Fruit fly (Drosophila melanogaster) whole organism, embryonic: ENCODE results near the gene CG42494.
A peak's percentile ranks its signal among the peaks of the same experiment; 100 is the strongest.

Source experiments
- Atf3 ChIP-seq: fragments of 200-800 bp; sonication (Bioruptor generic); optimal IDR thresholded peaks from 3 replicates; lab custom pipeline; 2016; ENCODE audit warnings: missing biosample characterization, missing genetic modification characterization
- Awh ChIP-seq: fragments of 200-800 bp; sonication (Bioruptor generic); IDR thresholded peaks from 2 replicates; pipeline ENCODE4, ENCODE4 v1.3.6; 2022; ENCODE audit warnings: missing biosample characterization, missing genetic modification characterization
- B-H1 ChIP-seq: fragments of 200-800 bp; sonication (Bioruptor generic); IDR thresholded peaks from 3 replicates; pipeline ENCODE4 v1.3.6; 2022; ENCODE audit warnings: missing biosample characterization, missing genetic modification characterization
- Bdp1 ChIP-seq: fragments of 200-800 bp; sonication (Bioruptor generic); optimal IDR thresholded peaks from 3 replicates; lab custom pipeline; 2016; ENCODE audit warnings: missing biosample characterization, missing genetic modification characterization
- CG11504 ChIP-seq: fragments of 200-800 bp; sonication (Bioruptor generic); optimal IDR thresholded peaks from 3 replicates; lab custom pipeline; 2019; ENCODE audit warnings: missing biosample characterization, mild to moderate bottlenecking, missing genetic modification characterization, moderate library complexity
- CG1233 ChIP-seq: fragments of 200-800 bp; sonication (Bioruptor generic); optimal IDR thresholded peaks from 4 replicates; lab custom pipeline; 2018; ENCODE audit warnings: missing biosample characterization, mild to moderate bottlenecking, missing genetic modification characterization
- CG13894 ChIP-seq: fragments of 200-800 bp; sonication (Bioruptor generic); optimal IDR thresholded peaks from 3 replicates; lab custom pipeline; 2018; ENCODE audit warnings: missing biosample characterization, mild to moderate bottlenecking, missing genetic modification characterization, moderate library complexity
- CG15269 ChIP-seq: fragments of 200-800 bp; sonication (Bioruptor generic); optimal IDR thresholded peaks from 2 replicates; lab custom pipeline; 2018; ENCODE audit warnings: missing biosample characterization, mild to moderate bottlenecking, missing genetic modification characterization, moderate library complexity
- CG16813 ChIP-seq: fragments of 200-800 bp; sonication (Bioruptor generic); IDR thresholded peaks from 3 replicates; pipeline ENCODE4 v1.3.6; 2022; ENCODE audit warnings: missing biosample characterization, missing genetic modification characterization; ENCODE audit not compliant: partially characterized antibody
- CG17802 ChIP-seq: fragments of 200-800 bp; sonication (Bioruptor generic); optimal IDR thresholded peaks from 2 replicates; lab custom pipeline; 2018; ENCODE audit warnings: missing biosample characterization, mild to moderate bottlenecking, missing genetic modification characterization, moderate library complexity
- CG1792 ChIP-seq: fragments of 200-800 bp; sonication (Bioruptor generic); optimal IDR thresholded peaks from 2 replicates; lab custom pipeline; 2016; ENCODE audit warnings: missing biosample characterization, missing genetic modification characterization
- CG34422 ChIP-seq: fragments of 200-800 bp; sonication (Bioruptor generic); IDR thresholded peaks from 3 replicates; pipeline ENCODE4 v1.3.6; 2022; ENCODE audit warnings: missing biosample characterization, missing genetic modification characterization
- CG3726 ChIP-seq: fragments of 200-800 bp; sonication (Bioruptor generic); IDR thresholded peaks from 3 replicates; pipeline ENCODE4, ENCODE4 v1.3.6; 2022; ENCODE audit warnings: missing biosample characterization, missing genetic modification characterization
- CG42726 ChIP-seq: fragments of 200-800 bp; sonication (Bioruptor generic); IDR thresholded peaks from 2 replicates; pipeline ENCODE4 v1.3.6; 2022; ENCODE audit warnings: missing biosample characterization, missing genetic modification characterization; ENCODE audit not compliant: partially characterized antibody
- CG4730 ChIP-seq: fragments of 200-800 bp; sonication (Bioruptor generic); IDR thresholded peaks from 2 replicates; pipeline ENCODE4 v1.3.6; 2022; ENCODE audit warnings: missing biosample characterization, missing genetic modification characterization
- CG6254 ChIP-seq: fragments of 200-800 bp; sonication (Bioruptor generic); optimal IDR thresholded peaks from 3 replicates; lab custom pipeline; 2017; ENCODE audit warnings: mild to moderate bottlenecking, missing biosample characterization, missing genetic modification reagents, missing genetic modification characterization
- CG6813 ChIP-seq: fragments of 200-800 bp; sonication (Bioruptor generic); optimal IDR thresholded peaks from 2 replicates; lab custom pipeline; 2017; ENCODE audit warnings: missing biosample characterization, missing genetic modification characterization, mild to moderate bottlenecking, moderate library complexity, missing genetic modification reagents
- CG7357 ChIP-seq: fragments of 200-800 bp; sonication (Bioruptor generic); IDR thresholded peaks from 3 replicates; pipeline ENCODE4 v1.3.6; 2022; ENCODE audit warnings: missing biosample characterization, missing genetic modification characterization
- CG7963 ChIP-seq: fragments of 200-800 bp; sonication (Bioruptor generic); IDR thresholded peaks from 3 replicates; pipeline ENCODE4 v1.3.6; 2022; ENCODE audit warnings: missing biosample characterization, missing genetic modification characterization; ENCODE audit not compliant: partially characterized antibody
- CG8478 ChIP-seq: fragments of >200 bp; optimal IDR thresholded peaks from 2 replicates; lab custom pipeline; 2018
- Dek ChIP-seq: fragments of 200-800 bp; sonication (Bioruptor generic); optimal IDR thresholded peaks from 3 replicates; lab custom pipeline; 2019; ENCODE audit warnings: missing biosample characterization, mild to moderate bottlenecking, missing genetic modification characterization, moderate library complexity
- Drgx ChIP-seq: fragments of 200-800 bp; sonication (Bioruptor generic); IDR thresholded peaks from 2 replicates; pipeline ENCODE4 v1.3.6; 2022; ENCODE audit warnings: missing biosample characterization, missing genetic modification characterization
- Ets65A ChIP-seq: fragments of 200-800 bp; sonication (Bioruptor generic); peaks from one replicate; lab custom pipeline; 2016; ENCODE audit warnings: missing biosample characterization, missing genetic modification characterization
- Hr3 ChIP-seq: fragments of 200-800 bp; sonication (Bioruptor generic); optimal IDR thresholded peaks from 3 replicates; lab custom pipeline; 2016; ENCODE audit warnings: missing biosample characterization, missing genetic modification characterization
- Lhr ChIP-seq: fragments of 200-800 bp; sonication (Bioruptor generic); optimal IDR thresholded peaks from 3 replicates; lab custom pipeline; 2017; ENCODE audit warnings: mild to moderate bottlenecking, missing biosample characterization, missing genetic modification reagents, missing genetic modification characterization
- MBD-R2 ChIP-seq: fragments of 200-800 bp; sonication (Bioruptor generic); IDR thresholded peaks from 2 replicates; pipeline ENCODE4 v1.3.6; 2022; ENCODE audit warnings: missing biosample characterization, missing genetic modification characterization
- MESR4 ChIP-seq: fragments of 200-800 bp; sonication (Bioruptor generic); optimal IDR thresholded peaks from 2 replicates; lab custom pipeline; 2018; ENCODE audit warnings: missing biosample characterization, mild to moderate bottlenecking, missing genetic modification characterization, moderate library complexity
- Rx ChIP-seq: fragments of 200-800 bp; sonication (Bioruptor generic); IDR thresholded peaks from 2 replicates; pipeline ENCODE4 v1.3.6; 2022; ENCODE audit warnings: missing biosample characterization, missing genetic modification characterization
- Sox102F ChIP-seq: fragments of 200-800 bp; sonication (Bioruptor generic); optimal IDR thresholded peaks from 2 replicates; lab custom pipeline; 2018; ENCODE audit warnings: missing biosample characterization, mild to moderate bottlenecking, missing genetic modification characterization, moderate library complexity
- cad ChIP-seq: fragments of >200 bp; optimal IDR thresholded peaks from 2 replicates; lab custom pipeline; 2017; ENCODE audit warnings: missing biosample characterization, missing genetic modification characterization
- ci ChIP-seq: fragments of 200-800 bp; sonication (Bioruptor generic); IDR thresholded peaks from 3 replicates; pipeline ENCODE4 v1.3.6; 2022; ENCODE audit warnings: missing biosample characterization, missing genetic modification characterization
- dmrt99B ChIP-seq: fragments of 200-800 bp; sonication (Bioruptor generic); optimal IDR thresholded peaks from 2 replicates; lab custom pipeline; 2018; ENCODE audit warnings: missing biosample characterization, mild to moderate bottlenecking, missing genetic modification characterization, moderate library complexity
- dpn ChIP-seq, 2 experiments: fragments of 200-800 bp; sonication (Bioruptor generic); optimal IDR thresholded peaks; 3 replicates each; lab custom pipeline; 2016; ENCODE audit warnings: missing biosample characterization in 2 of 2, missing genetic modification characterization in 2 of 2
- eve ChIP-seq, 2 experiments: fragments of >200 bp; optimal IDR thresholded peaks; 2 replicates each; lab custom pipeline; 2017; ENCODE audit warnings: missing biosample characterization in 2 of 2, missing genetic modification characterization in 2 of 2
- eyg ChIP-seq: fragments of 200-800 bp; sonication (Bioruptor generic); optimal IDR thresholded peaks from 3 replicates; lab custom pipeline; 2016; ENCODE audit warnings: missing biosample characterization, missing genetic modification characterization
- fd96Cb ChIP-seq: fragments of 200-800 bp; sonication (Bioruptor generic); optimal IDR thresholded peaks from 2 replicates; lab custom pipeline; 2018; ENCODE audit warnings: missing biosample characterization, mild to moderate bottlenecking, missing genetic modification characterization, moderate library complexity
- ftz-f1 ChIP-seq: fragments of 200-800 bp; sonication (Bioruptor generic); optimal IDR thresholded peaks from 2 replicates; lab custom pipeline; 2016; ENCODE audit warnings: missing biosample characterization, missing genetic modification characterization
- gro ChIP-seq: fragments of 200-800 bp; sonication (Bioruptor generic); optimal IDR thresholded peaks from 2 replicates; lab custom pipeline; 2016; ENCODE audit warnings: missing biosample characterization, missing genetic modification characterization
- lab ChIP-seq: fragments of 200-800 bp; sonication (Bioruptor generic); optimal IDR thresholded peaks from 3 replicates; lab custom pipeline; 2017; ENCODE audit warnings: missing biosample characterization, missing genetic modification characterization, mild to moderate bottlenecking, moderate library complexity, missing genetic modification reagents
- lbe ChIP-seq: fragments of 200-800 bp; sonication (Bioruptor generic); optimal IDR thresholded peaks from 2 replicates; lab custom pipeline; 2016; ENCODE audit warnings: missing biosample characterization, mild to moderate bottlenecking, missing genetic modification characterization
- mam ChIP-seq: fragments of 200-800 bp; sonication (Bioruptor generic); optimal IDR thresholded peaks from 3 replicates; lab custom pipeline; 2016; ENCODE audit warnings: missing biosample characterization, missing genetic modification characterization
- org-1 ChIP-seq: fragments of 200-800 bp; sonication (Bioruptor generic); optimal IDR thresholded peaks from 2 replicates; lab custom pipeline; 2017; ENCODE audit warnings: missing biosample characterization, missing genetic modification characterization
- psq ChIP-seq: fragments of 200-800 bp; sonication (Bioruptor generic); optimal IDR thresholded peaks from 2 replicates; lab custom pipeline; 2017; ENCODE audit warnings: missing biosample characterization, missing genetic modification characterization
- salm ChIP-seq: fragments of 200-800 bp; sonication (Bioruptor generic); optimal IDR thresholded peaks from 2 replicates; lab custom pipeline; 2018; ENCODE audit warnings: missing biosample characterization, mild to moderate bottlenecking, missing genetic modification characterization
- schlank ChIP-seq: fragments of 200-800 bp; sonication (Bioruptor generic); optimal IDR thresholded peaks from 2 replicates; lab custom pipeline; 2018; ENCODE audit warnings: missing biosample characterization, mild to moderate bottlenecking, missing genetic modification characterization
- sim ChIP-seq: fragments of 200-800 bp; sonication (Bioruptor generic); IDR thresholded peaks from 2 replicates; pipeline ENCODE4 v1.3.6; 2022; ENCODE audit warnings: missing biosample characterization, missing genetic modification characterization
- sisA ChIP-seq: fragments of 200-800 bp; sonication (Bioruptor generic); IDR thresholded peaks from 2 replicates; pipeline ENCODE4 v1.3.6; 2022; ENCODE audit warnings: missing biosample characterization, missing genetic modification characterization
- sqz ChIP-seq: fragments of 200-800 bp; sonication (Bioruptor generic); optimal IDR thresholded peaks from 3 replicates; lab custom pipeline; 2018; ENCODE audit warnings: missing biosample characterization, mild to moderate bottlenecking, missing genetic modification characterization
- trem ChIP-seq: fragments of 200-800 bp; optimal IDR thresholded peaks from 3 replicates; lab custom pipeline; 2019; ENCODE audit warnings: missing biosample characterization, mild to moderate bottlenecking, missing genetic modification characterization, moderate library complexity
- usp ChIP-seq: fragments of >200 bp; optimal IDR thresholded peaks from 2 replicates; lab custom pipeline; 2017; ENCODE audit warnings: missing biosample characterization, missing genetic modification characterization

The CG42494 gene

dm6 chr3L:3222643-3223389, 38.6 kb downstream of the CG42494 start, which contains the start of the genes RpL28 and eIF1 (continued):
- TF ChIP-seq ftz-f1: peak; percentile 52
- peak; percentile 36 for TF ChIP-seq salm
- TF ChIP-seq sqz (GFP tag; lab: Kevin White, UChicago): peak; percentile 86
- peak; percentile 85 for TF ChIP-seq sim (GFP tag; lab: Robert Waterston, UW)
- peak; percentile 76 for TF ChIP-seq CG6254
- no peak for TF ChIP-seq eve (GFP tag; optimal IDR thresholded peaks at IDR 0.05; lab: Kevin White, UChicago)
- TF ChIP-seq Awh (GFP tag; lab: Robert Waterston, UW): peak; percentile 86
- peak; percentile 43; the same call in 1 of the 2 replicates for TF ChIP-seq MBD-R2 (GFP tag; lab: Robert Waterston, UW)
- TF ChIP-seq CG11504 (tag; lab: Kevin White, UChicago): no peak
- no peak for TF ChIP-seq CG8478 (lab: Kevin White, UChicago)
- TF ChIP-seq lab (GFP tag; lab: Kevin White, UChicago): peak; percentile 60
- TF ChIP-seq schlank (tag; lab: Kevin White, UChicago): peak; percentile 94
- peak; percentile 99 for TF ChIP-seq trem
- TF ChIP-seq CG15269 (tag; lab: Kevin White, UChicago): peak; percentile 56
- peak; percentile 86 for TF ChIP-seq lbe (GFP tag; lab: Kevin White, UChicago)
- peak; percentile 84 for TF ChIP-seq gro (GFP tag; lab: Kevin White, UChicago)
- TF ChIP-seq Dek (tag; lab: Kevin White, UChicago): peak; percentile 76
- peak; percentile 90 for TF ChIP-seq Atf3
- TF ChIP-seq CG16813 (GFP tag; lab: Robert Waterston, UW): peak; percentile 85
- peak; percentile 84 for TF ChIP-seq CG13894 (tag; lab: Kevin White, UChicago)
- TF ChIP-seq usp (GFP tag; lab: Kevin White, UChicago): no peak
- peak; percentile 86 for TF ChIP-seq org-1 (GFP tag; lab: Kevin White, UChicago)
- peak; percentile 98 for TF ChIP-seq MESR4
- peak; percentile 99 for TF ChIP-seq Ets65A (GFP tag; lab: Kevin White, UChicago)
- TF ChIP-seq CG1233 (GFP tag; lab: Kevin White, UChicago): peak; percentile 96
- TF ChIP-seq CG1792 (GFP tag; lab: Kevin White, UChicago): peak; percentile 81
- no peak for TF ChIP-seq dmrt99B (tag; lab: Kevin White, UChicago)
- peak; percentile 89 for TF ChIP-seq CG17802 (tag; lab: Kevin White, UChicago)
- TF ChIP-seq fd96Cb (tag; lab: Kevin White, UChicago): peak; percentile 74
- TF ChIP-seq Sox102F (GFP tag; lab: Kevin White, UChicago): no peak
- TF ChIP-seq cad (GFP tag; lab: Kevin White, UChicago): no peak
- peak; percentile 94 for TF ChIP-seq CG6813 (GFP tag; lab: Kevin White, UChicago)
- TF ChIP-seq mam (GFP tag; lab: Kevin White, UChicago): peak; percentile 82
- TF ChIP-seq Drgx (GFP tag; lab: Robert Waterston, UW): no peak
- peak; percentile 82 for TF ChIP-seq Hr3 (GFP tag; lab: Kevin White, UChicago)
- peak; percentile 64 for TF ChIP-seq CG7357 (GFP tag; lab: Robert Waterston, UW)
- peak; percentile 94 for TF ChIP-seq Rx (GFP tag; lab: Robert Waterston, UW)
- TF ChIP-seq B-H1 (GFP tag; lab: Robert Waterston, UW): peak; percentile 81
- peak; percentile 70 for TF ChIP-seq psq (GFP tag; lab: Kevin White, UChicago)
- peak; percentile 87 for TF ChIP-seq Bdp1
- peak; percentile 69 for TF ChIP-seq CG4730 (GFP tag; lab: Robert Waterston, UW)
- peak; percentile 97 for TF ChIP-seq ci (GFP tag; lab: Robert Waterston, UW)
- TF ChIP-seq sisA: peak; percentile 73
- TF ChIP-seq Lhr (GFP tag; lab: Kevin White, UChicago): peak; percentile 94
- peak; percentile 83; the same call in 2 of the 3 replicates for TF ChIP-seq CG3726 (GFP tag; lab: Robert Waterston, UW)
- TF ChIP-seq CG34422 (GFP tag; lab: Robert Waterston, UW): peak; percentile 84
- peak; percentile 45; the same call in 1 of the 3 replicates for TF ChIP-seq CG7963 (GFP tag; lab: Robert Waterston, UW)
- TF ChIP-seq eyg (GFP tag; lab: Kevin White, UChicago): peak; percentile 87
- peak; percentile 83 to 94 for TF ChIP-seq dpn (GFP tag; optimal IDR thresholded peaks at IDR 0.05; lab: Kevin White, UChicago)
- no peak; the same call in none of the 2 replicates for TF ChIP-seq CG42726 (GFP tag; lab: Robert Waterston, UW)
